Fruit fly (Drosophila melanogaster): Measurements from ENCODE around the gene CG7376.

The CG7376 gene

dm6 chr3L:6139924-6140574 lies 34.0 kb upstream of the CG7376 start, which contains the start of gene Cpr65Av (continued):
- TF ChIP-seq CG15269 (tag; optimal IDR thresholded peaks at IDR 0.05) (peak; percentile 10), Deaf1 (tag; optimal IDR thresholded peaks at IDR 0.05) (no peak), CG15696 (tag; optimal IDR thresholded peaks at IDR 0.05) (peak; percentile 13), CG10431 (GFP tag; optimal IDR thresholded peaks at IDR 0.05) (no peak), ro (GFP tag; IDR thresholded peaks at IDR 0.05) (no peak), mld (GFP tag; IDR thresholded peaks at IDR 0.05; ENCODE audit: partially characterized antibody) (no peak), Vsx1 (GFP tag; optimal IDR thresholded peaks at IDR 0.05) (no peak), CG3726 (GFP tag; IDR thresholded peaks at IDR 0.05) (no peak), odd (GFP tag; optimal IDR thresholded peaks at IDR 0.05) (peak; percentile 33), MBD-R2 (GFP tag; IDR thresholded peaks at IDR 0.05) (no peak), disco-r (GFP tag; optimal IDR thresholded peaks at IDR 0.05) (no peak), Dad (GFP tag; optimal IDR thresholded peaks at IDR 0.05) (no peak), az2 (GFP tag; optimal IDR thresholded peaks at IDR 0.05) (no peak), kah (GFP tag; optimal IDR thresholded peaks at IDR 0.05) (no peak), CG12769 (tag; optimal IDR thresholded peaks at IDR 0.05) (no peak), ham (GFP tag; IDR thresholded peaks at IDR 0.05) (no peak), ase (GFP tag; IDR thresholded peaks at IDR 0.05) (no peak), psq (GFP tag; optimal IDR thresholded peaks at IDR 0.05) (no peak), dimm (GFP tag; IDR thresholded peaks at IDR 0.05) (no peak), PHDP (tag; optimal IDR thresholded peaks at IDR 0.05) (peak; percentile 54), cas (GFP tag; IDR thresholded peaks at IDR 0.05) (no peak), Ets65A (GFP tag) (no peak), Hr51 (GFP tag; optimal IDR thresholded peaks at IDR 0.05) (peak in 1 of 2 experiments; percentile 43), zfh2 (GFP tag; optimal IDR thresholded peaks at IDR 0.05) (no peak), ci (GFP tag; IDR thresholded peaks at IDR 0.05) (no peak), salm (tag; optimal IDR thresholded peaks at IDR 0.05) (no peak), CG14965 (GFP tag; optimal IDR thresholded peaks at IDR 0.05; ENCODE audit: borderline replicate concordance) (no peak), Jarid2 (GFP tag; optimal IDR thresholded peaks at IDR 0.05) (no peak), NfI (GFP tag; optimal IDR thresholded peaks at IDR 0.05) (no peak), CG32532 (GFP tag; IDR thresholded peaks at IDR 0.05) (no peak), Usf (GFP tag; optimal IDR thresholded peaks at IDR 0.05) (no peak), Max (GFP tag; optimal IDR thresholded peaks at IDR 0.05) (no peak), CG14441 (GFP tag; IDR thresholded peaks at IDR 0.05) (no peak), CG17829 (tag; optimal IDR thresholded peaks at IDR 0.05) (no peak), Mrtf (GFP tag; IDR thresholded peaks at IDR 0.05) (no peak), CG14014 (GFP tag; IDR thresholded peaks at IDR 0.05) (peak; percentile 34; the same call in 1 of the 2 replicates), Ada2b (GFP tag; IDR thresholded peaks at IDR 0.05) (no peak), CG4617 (GFP tag; optimal IDR thresholded peaks at IDR 0.05; ENCODE audit: borderline replicate concordance) (no peak), Lim3 (GFP tag; IDR thresholded peaks at IDR 0.05) (no peak), Hand (GFP tag; optimal IDR thresholded peaks at IDR 0.05) (no peak), corto (GFP tag; optimal IDR thresholded peaks at IDR 0.05) (no peak), CG10147 (GFP tag; optimal IDR thresholded peaks at IDR 0.05) (no peak), CG9932 (GFP tag; IDR thresholded peaks at IDR 0.05) (no peak), insv (GFP tag; optimal IDR thresholded peaks at IDR 0.05) (no peak), CG10321 (GFP tag; IDR thresholded peaks at IDR 0.05) (no peak), lab (GFP tag; optimal IDR thresholded peaks at IDR 0.05) (peak; percentile 25), Scr (GFP tag; IDR thresholded peaks at IDR 0.05; ENCODE audit: partially characterized antibody) (no peak), Ets97D (GFP tag; optimal IDR thresholded peaks at IDR 0.05) (no peak), Rx (GFP tag; IDR thresholded peaks at IDR 0.05) (no peak), trh (GFP tag; optimal IDR thresholded peaks at IDR 0.05) (no peak), pho (GFP tag; optimal IDR thresholded peaks at IDR 0.05) (no peak)
